Worm (Caenorhabditis elegans) whole organism, L2 larva: ENCODE data around the gene F33A8.4.

Experiments
- alr-1 ChIP-seq: fragments of 150-350 bp; optimal IDR thresholded peaks from 2 replicates; lab custom pipeline; 2014; ENCODE audit warnings: missing biosample characterization, missing genetic modification characterization
- aly-2 ChIP-seq: fragments of 150-350 bp; optimal IDR thresholded peaks from 2 replicates; lab custom pipeline; 2014; ENCODE audit warnings: missing biosample characterization, missing genetic modification characterization
- ceh-16 ChIP-seq: fragments of 150-350 bp; optimal IDR thresholded peaks from 2 replicates; lab custom pipeline; 2014; ENCODE audit warnings: missing biosample characterization, missing genetic modification characterization
- nhr-10 ChIP-seq: sonication (generic microtip); optimal IDR thresholded peaks from 2 replicates; lab custom pipeline; 2017; ENCODE audit warnings: missing biosample characterization, missing genetic modification characterization
- nhr-11 ChIP-seq: fragments of 150-350 bp; optimal IDR thresholded peaks from 2 replicates; lab custom pipeline; 2014; ENCODE audit warnings: missing biosample characterization, missing genetic modification characterization
- sma-9 ChIP-seq, 2 experiments: fragments of 150-350 bp in 1 of 2; sonication (generic microtip) in 1 of 2; optimal IDR thresholded peaks; 2 replicates each; lab custom pipeline; 2014 to 2016; ENCODE audit warnings: missing genetic modification characterization in 2 of 2, mild to moderate bottlenecking in 1 of 2, missing biosample characterization in 1 of 2, missing compliant biosample characterization in 1 of 2, missing genetic modification reagents in 1 of 2, moderate library complexity in 1 of 2
- snpc-4 ChIP-seq: fragments of 150-350 bp; optimal IDR thresholded peaks from 2 replicates; lab custom pipeline; 2014; ENCODE audit warnings: missing biosample characterization, missing genetic modification characterization
- unc-62 ChIP-seq: fragments of 150-350 bp; optimal IDR thresholded peaks from 2 replicates; lab custom pipeline; 2014; ENCODE audit warnings: missing biosample characterization, missing genetic modification reagents, missing genetic modification characterization

- TF ChIP-seq alr-1 = no peak
- no peak for TF ChIP-seq unc-62
- TF ChIP-seq ceh-16 (tag; lab: Kevin White, UChicago) = no peak
- TF ChIP-seq nhr-10 (tag; lab: Kevin White, UChicago) = no peak
- TF ChIP-seq snpc-4 (tag; lab: Kevin White, UChicago) = no peak
- no peak for TF ChIP-seq sma-9 (GFP tag; optimal IDR thresholded peaks at IDR 0.05; lab: Kevin White, UChicago)
- no peak for TF ChIP-seq sma-9 (tag; optimal IDR thresholded peaks at IDR 0.05; lab: Kevin White, UChicago)
- TF ChIP-seq nhr-11 = no peak
- TF ChIP-seq aly-2 (tag; lab: Kevin White, UChicago) = no peak
These were observed 23.3 kb downstream of the F33A8.4 start, which contains the start of gene F33A8.7 for ce11 chrII:11025566-11025965.
